Fruit fly (Drosophila melanogaster) whole organism, prepupa: ENCODE measurements around the gene CCHa2.

Source experiments
- CG10631 ChIP-seq: fragments of 200-800 bp; sonication (Bioruptor generic); optimal IDR thresholded peaks from 2 replicates; lab custom pipeline; 2016; ENCODE audit warnings: missing biosample characterization, missing genetic modification characterization
- CG10669 ChIP-seq: fragments of 200-800 bp; sonication (Bioruptor generic); optimal IDR thresholded peaks from 3 replicates; lab custom pipeline; 2018; ENCODE audit warnings: missing biosample characterization, mild to moderate bottlenecking, missing genetic modification characterization, moderate library complexity
- CG11762 ChIP-seq: fragments of 200-800 bp; sonication (Bioruptor generic); optimal IDR thresholded peaks from 3 replicates; lab custom pipeline; 2016; ENCODE audit warnings: missing biosample characterization, missing genetic modification characterization; ENCODE audit not compliant: insufficient read depth
- CG11902 ChIP-seq: fragments of 200-800 bp; sonication (Bioruptor generic); optimal IDR thresholded peaks from 3 replicates; lab custom pipeline; 2016; ENCODE audit warnings: missing biosample characterization, missing genetic modification characterization
- CG15336 ChIP-seq: fragments of 200-800 bp; sonication (Bioruptor generic); IDR thresholded peaks from 2 replicates; pipeline ENCODE4 v1.3.6; 2022; ENCODE audit warnings: missing biosample characterization, missing genetic modification characterization
- CG1621 ChIP-seq: fragments of 200-800 bp; sonication (Bioruptor generic); optimal IDR thresholded peaks from 3 replicates; lab custom pipeline; 2018; ENCODE audit warnings: missing biosample characterization, mild to moderate bottlenecking, missing genetic modification characterization
- CG16779 ChIP-seq: fragments of 200-800 bp; sonication (Bioruptor generic); optimal IDR thresholded peaks from 3 replicates; lab custom pipeline; 2017; ENCODE audit warnings: missing biosample characterization, mild to moderate bottlenecking, missing genetic modification characterization
- CG3032 ChIP-seq: fragments of 200-800 bp; optimal IDR thresholded peaks from 2 replicates; lab custom pipeline; 2019; ENCODE audit warnings: missing biosample characterization, mild to moderate bottlenecking, missing genetic modification characterization, moderate library complexity
- CG31627 ChIP-seq: fragments of 200-800 bp; sonication (Bioruptor generic); optimal IDR thresholded peaks from 3 replicates; lab custom pipeline; 2016; ENCODE audit warnings: missing biosample characterization, missing genetic modification characterization
- CG32006 ChIP-seq: fragments of 200-800 bp; sonication (Bioruptor generic); optimal IDR thresholded peaks from 3 replicates; lab custom pipeline; 2017; ENCODE audit warnings: missing biosample characterization, mild to moderate bottlenecking, missing genetic modification characterization
- CG34406 ChIP-seq: fragments of 200-800 bp; sonication (Bioruptor generic); optimal IDR thresholded peaks from 3 replicates; lab custom pipeline; 2016; ENCODE audit warnings: missing biosample characterization, missing genetic modification characterization
- CG3919 ChIP-seq: fragments of 200-800 bp; sonication (Bioruptor generic); optimal IDR thresholded peaks from 3 replicates; lab custom pipeline; 2016; ENCODE audit warnings: missing biosample characterization, missing genetic modification characterization
- CG6163 ChIP-seq: fragments of 200-800 bp; sonication (Bioruptor generic); IDR thresholded peaks from 3 replicates; pipeline ENCODE4 v1.3.6; 2022; ENCODE audit warnings: missing biosample characterization, missing genetic modification characterization
- CG6808 ChIP-seq: fragments of 200-800 bp; sonication (Bioruptor generic); optimal IDR thresholded peaks from 3 replicates; lab custom pipeline; 2017; ENCODE audit warnings: missing biosample characterization, missing genetic modification characterization, mild to moderate bottlenecking, moderate library complexity, missing genetic modification reagents
- CG7368 ChIP-seq: fragments of 200-800 bp; sonication (Bioruptor generic); optimal IDR thresholded peaks from 3 replicates; lab custom pipeline; 2016; ENCODE audit warnings: missing biosample characterization, missing genetic modification characterization
- CG8119 ChIP-seq: fragments of 200-800 bp; sonication (Bioruptor generic); IDR thresholded peaks from 3 replicates; pipeline ENCODE4 v1.3.6; 2022; ENCODE audit warnings: missing biosample characterization, missing genetic modification characterization
- CG8319 ChIP-seq: fragments of 200-800 bp; sonication (Bioruptor generic); optimal IDR thresholded peaks from 3 replicates; lab custom pipeline; 2016; ENCODE audit warnings: missing biosample characterization, missing genetic modification characterization
- Eip75B ChIP-seq: fragments of 200-800 bp; sonication (Bioruptor generic); optimal IDR thresholded peaks from 3 replicates; lab custom pipeline; 2016; ENCODE audit warnings: missing biosample characterization, missing genetic modification characterization
- Eip78C ChIP-seq: fragments of 200-800 bp; sonication (Bioruptor generic); peaks from one replicate; lab custom pipeline; 2016; ENCODE audit warnings: missing biosample characterization, missing genetic modification characterization
- Eip93F ChIP-seq: fragments of 200-800 bp; sonication (Bioruptor generic); optimal IDR thresholded peaks from 2 replicates; lab custom pipeline; 2016; ENCODE audit warnings: missing biosample characterization, mild to moderate bottlenecking, missing genetic modification characterization
- Gug ChIP-seq: fragments of 200-800 bp; sonication (Bioruptor generic); IDR thresholded peaks from 2 replicates; pipeline ENCODE4 v1.3.6; 2022; ENCODE audit warnings: missing biosample characterization, missing genetic modification characterization
- Hr39 ChIP-seq: fragments of 200-800 bp; sonication (Bioruptor generic); optimal IDR thresholded peaks from 2 replicates; lab custom pipeline; 2016; ENCODE audit warnings: missing biosample characterization, missing genetic modification characterization
- Hr4 ChIP-seq: fragments of 200-800 bp; sonication (Bioruptor generic); optimal IDR thresholded peaks from 3 replicates; lab custom pipeline; 2016; ENCODE audit warnings: missing biosample characterization, missing genetic modification characterization
- Lpt ChIP-seq: fragments of 200-800 bp; sonication (Bioruptor generic); optimal IDR thresholded peaks from 3 replicates; lab custom pipeline; 2016; ENCODE audit warnings: missing biosample characterization, missing genetic modification characterization
- Met ChIP-seq: fragments of 200-800 bp; sonication (Bioruptor generic); optimal IDR thresholded peaks from 3 replicates; lab custom pipeline; 2016; ENCODE audit warnings: missing biosample characterization, missing genetic modification characterization
- OdsH ChIP-seq: fragments of 200-800 bp; sonication (Bioruptor generic); optimal IDR thresholded peaks from 3 replicates; lab custom pipeline; 2016; ENCODE audit warnings: missing biosample characterization, missing genetic modification characterization
- Smox ChIP-seq: fragments of 200-800 bp; sonication (Bioruptor generic); optimal IDR thresholded peaks from 3 replicates; lab custom pipeline; 2016; ENCODE audit warnings: missing biosample characterization, missing genetic modification characterization
- Sox102F ChIP-seq: fragments of 200-800 bp; sonication (Bioruptor generic); optimal IDR thresholded peaks from 2 replicates; lab custom pipeline; 2016; ENCODE audit warnings: missing biosample characterization, mild to moderate bottlenecking, missing genetic modification characterization
- Sox14 ChIP-seq: fragments of 200-800 bp; sonication (Bioruptor generic); optimal IDR thresholded peaks from 3 replicates; lab custom pipeline; 2016; ENCODE audit warnings: missing biosample characterization, missing genetic modification characterization
- Sox15 ChIP-seq: fragments of 200-800 bp; sonication (Bioruptor generic); optimal IDR thresholded peaks from 3 replicates; lab custom pipeline; 2016; ENCODE audit warnings: missing biosample characterization, missing genetic modification characterization
- acj6 ChIP-seq: fragments of 200-800 bp; sonication (Bioruptor generic); optimal IDR thresholded peaks from 3 replicates; lab custom pipeline; 2016; ENCODE audit warnings: missing biosample characterization, missing genetic modification characterization
- cyc ChIP-seq: fragments of 200-800 bp; sonication (Bioruptor generic); optimal IDR thresholded peaks from 3 replicates; lab custom pipeline; 2016; ENCODE audit warnings: missing biosample characterization, missing genetic modification characterization
- dac ChIP-seq: fragments of 200-800 bp; sonication (Bioruptor generic); optimal IDR thresholded peaks from 2 replicates; lab custom pipeline; 2017; ENCODE audit warnings: missing biosample characterization, mild to moderate bottlenecking, missing genetic modification characterization
- dsx ChIP-seq: fragments of 200-800 bp; optimal IDR thresholded peaks from 3 replicates; lab custom pipeline; 2019; ENCODE audit warnings: missing biosample characterization, mild to moderate bottlenecking, missing genetic modification characterization, moderate library complexity; ENCODE audit not compliant: poor library complexity, severe bottlenecking
- eg ChIP-seq: fragments of 200-800 bp; sonication (Bioruptor generic); IDR thresholded peaks from 3 replicates; pipeline ENCODE4 v1.3.6; 2022; ENCODE audit warnings: missing biosample characterization, missing genetic modification characterization
- esn ChIP-seq: fragments of 200-800 bp; sonication (Bioruptor generic); optimal IDR thresholded peaks from 2 replicates; lab custom pipeline; 2016; ENCODE audit warnings: missing biosample characterization, mild to moderate bottlenecking, missing genetic modification characterization, moderate library complexity
- fd59A ChIP-seq: fragments of 200-800 bp; sonication (Bioruptor generic); optimal IDR thresholded peaks from 2 replicates; lab custom pipeline; 2017; ENCODE audit warnings: missing biosample characterization, mild to moderate bottlenecking, missing genetic modification characterization, missing genetic modification reagents
- fd85E ChIP-seq: fragments of 200-800 bp; sonication (Bioruptor generic); optimal IDR thresholded peaks from 3 replicates; lab custom pipeline; 2016; ENCODE audit warnings: missing biosample characterization, missing genetic modification characterization
- lz ChIP-seq: fragments of 200-800 bp; sonication (Bioruptor generic); optimal IDR thresholded peaks from 3 replicates; lab custom pipeline; 2016; ENCODE audit warnings: missing biosample characterization, missing genetic modification characterization
- net ChIP-seq: fragments of 200-800 bp; sonication (Bioruptor generic); optimal IDR thresholded peaks from 3 replicates; lab custom pipeline; 2016; ENCODE audit warnings: missing biosample characterization, missing genetic modification characterization
- pdm3 ChIP-seq: fragments of 200-800 bp; sonication (Bioruptor generic); optimal IDR thresholded peaks from 3 replicates; lab custom pipeline; 2016; ENCODE audit warnings: missing biosample characterization, missing genetic modification characterization
- salr ChIP-seq, 2 experiments: fragments of 200-800 bp; sonication (Bioruptor generic); optimal IDR thresholded peaks; 3 replicates each; lab custom pipeline; 2016 to 2018; ENCODE audit warnings: missing biosample characterization in 2 of 2, missing genetic modification characterization in 2 of 2, mild to moderate bottlenecking in 1 of 2
- ss ChIP-seq, 2 experiments: fragments of 200-800 bp; sonication (Bioruptor generic); optimal IDR thresholded peaks; 2 replicates in 1 of 2; 3 replicates in 1 of 2; lab custom pipeline; 2017 to 2018; ENCODE audit warnings: mild to moderate bottlenecking in 2 of 2, missing biosample characterization in 2 of 2, missing genetic modification characterization in 2 of 2, moderate library complexity in 1 of 2
- topi ChIP-seq: fragments of 200-800 bp; sonication (Bioruptor generic); optimal IDR thresholded peaks from 3 replicates; lab custom pipeline; 2016; ENCODE audit warnings: missing biosample characterization, missing genetic modification characterization
- vri ChIP-seq: fragments of 200-800 bp; sonication (Bioruptor generic); optimal IDR thresholded peaks from 3 replicates; lab custom pipeline; 2016; ENCODE audit warnings: missing biosample characterization, mild to moderate bottlenecking, missing genetic modification characterization

CCHa2 gene

DNA sequence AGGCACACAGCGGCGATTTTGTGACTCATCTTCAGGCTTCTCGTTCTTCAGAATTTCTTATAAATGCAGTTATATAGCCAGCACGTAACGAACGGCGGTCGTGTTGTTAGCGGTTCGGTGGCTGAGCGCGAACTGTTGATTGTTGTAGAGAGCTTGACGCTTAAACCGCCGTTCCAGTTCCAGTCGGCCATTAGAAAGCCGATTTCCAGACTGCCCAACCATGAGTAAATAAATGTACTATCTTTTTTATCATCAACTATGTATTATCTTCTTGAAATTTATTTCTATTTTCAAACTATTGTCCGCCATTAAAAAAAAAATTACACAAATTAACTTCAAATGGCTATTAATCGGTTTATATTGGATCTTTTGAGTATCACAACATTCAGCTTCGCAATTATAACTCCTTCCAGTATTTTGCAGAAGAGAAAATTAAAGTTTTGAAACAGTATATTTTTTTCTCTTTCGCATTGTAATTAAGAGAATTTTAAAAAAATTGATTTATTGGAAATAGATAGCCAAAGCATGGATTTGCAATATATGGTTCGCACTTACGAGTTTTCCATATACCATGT lies 6.8 kb upstream of the CCHa2 start, which contains the start of gene GILT1 (continued):
- no peak for TF ChIP-seq fd85E (GFP tag; lab: Kevin White, UChicago)
- TF ChIP-seq Hr4 (GFP tag; lab: Kevin White, UChicago) = peak; percentile 27
- no peak for TF ChIP-seq CG11902 (GFP tag; lab: Kevin White, UChicago)
- no peak for TF ChIP-seq CG6163 (GFP tag; lab: Robert Waterston, UW)
- no peak for TF ChIP-seq OdsH (GFP tag; lab: Kevin White, UChicago)
- no peak for TF ChIP-seq dsx (GFP tag; lab: Kevin White, UChicago)
- no peak for TF ChIP-seq Gug (GFP tag; lab: Robert Waterston, UW)
- peak; percentile 38; the same call in 2 of the 3 replicates for TF ChIP-seq eg (GFP tag; lab: Robert Waterston, UW)
- peak; percentile 36 for TF ChIP-seq vri (GFP tag; lab: Kevin White, UChicago)
- no peak for TF ChIP-seq ss (GFP tag; optimal IDR thresholded peaks at IDR 0.05; lab: Kevin White, UChicago)
- TF ChIP-seq Hr39 = no peak
- TF ChIP-seq CG3032 (tag; lab: Kevin White, UChicago) = no peak

DNA sequence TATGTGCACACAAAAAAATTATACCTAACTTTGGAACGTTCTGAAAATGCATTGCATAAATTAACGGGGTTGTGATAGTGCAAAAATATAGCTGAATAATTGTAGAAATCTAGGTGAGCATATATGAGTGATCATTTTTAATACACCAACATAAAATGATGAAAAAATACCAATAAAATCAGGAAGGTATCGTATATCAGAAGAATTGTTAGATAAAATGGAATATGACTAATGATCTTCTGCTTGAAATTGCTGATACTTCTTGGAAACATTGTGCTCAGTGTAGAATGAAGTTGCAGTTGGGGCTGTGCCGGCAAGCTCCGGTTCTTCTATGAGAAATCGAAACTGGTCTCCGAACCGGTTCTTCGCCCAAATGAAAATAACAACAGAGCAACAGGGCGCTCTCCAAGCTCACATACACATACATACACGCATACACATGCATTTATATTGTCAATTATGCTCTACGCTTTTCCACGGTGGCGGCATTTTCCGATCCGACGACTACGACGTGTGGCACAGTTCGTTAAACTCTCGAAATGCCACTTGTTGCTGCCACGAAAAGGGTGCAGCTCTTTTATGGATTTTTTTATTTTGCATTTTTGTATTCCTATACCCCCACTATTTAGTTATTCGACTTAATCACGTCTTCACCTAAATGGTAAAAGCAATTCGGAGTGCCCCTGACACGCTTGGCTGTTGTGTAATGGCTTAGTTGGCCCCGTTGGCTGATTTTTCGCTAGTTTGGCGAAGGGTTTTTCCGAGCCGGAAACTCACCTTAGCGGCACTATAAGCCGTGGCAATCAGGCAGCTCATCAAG lies 6.1 kb upstream of the CCHa2 start:
- TF ChIP-seq dac (GFP tag; lab: Kevin White, UChicago) (peak; percentile 82), CG6808 (GFP tag; lab: Kevin White, UChicago) (peak; percentile 93), CG34406 (GFP tag; lab: Kevin White, UChicago) (peak; percentile 96), CG16779 (tag; lab: Kevin White, UChicago) (peak; percentile 90), CG7368 (peak; percentile 91), CG10631 (GFP tag; lab: Kevin White, UChicago) (peak; percentile 95), CG10669 (peak; percentile 94), esn (peak; percentile 97), Lpt (GFP tag; lab: Kevin White, UChicago) (peak; percentile 80), fd85E (GFP tag; lab: Kevin White, UChicago) (peak; percentile 74), dsx (GFP tag; lab: Kevin White, UChicago) (peak; percentile 92), Sox15 (GFP tag; lab: Kevin White, UChicago) (peak; percentile 92), Eip78C (peak; percentile 99), salr (GFP tag; optimal IDR thresholded peaks at IDR 0.05; lab: Kevin White, UChicago) (peak; percentile 85 to 95), fd59A (peak; percentile 91), lz (GFP tag; lab: Kevin White, UChicago) (peak; percentile 96), Gug (GFP tag; lab: Robert Waterston, UW) (peak; percentile 81), CG15336 (GFP tag; lab: Robert Waterston, UW) (peak; percentile 93), CG11902 (GFP tag; lab: Kevin White, UChicago) (peak; percentile 81), pdm3 (GFP tag; lab: Kevin White, UChicago) (peak; percentile 97), cyc (GFP tag; lab: Kevin White, UChicago) (peak; percentile 89), Met (GFP tag; lab: Kevin White, UChicago) (peak; percentile 95), CG8319 (peak; percentile 88), CG6163 (GFP tag; lab: Robert Waterston, UW) (peak; percentile 88), ss (GFP tag; optimal IDR thresholded peaks at IDR 0.05; lab: Kevin White, UChicago) (peak; percentile 91 to 93), Eip93F (peak; percentile 51), Eip75B (GFP tag; lab: Kevin White, UChicago) (peak; percentile 97), acj6 (GFP tag; lab: Kevin White, UChicago) (peak; percentile 95), eg (GFP tag; lab: Robert Waterston, UW) (peak; percentile 85; the same call in 2 of the 3 replicates), CG3032 (tag; lab: Kevin White, UChicago) (peak; percentile 96), CG11762 (peak; percentile 83), CG31627 (GFP tag; lab: Kevin White, UChicago) (peak; percentile 93), CG1621 (tag; lab: Kevin White, UChicago) (peak; percentile 91), CG32006 (GFP tag; lab: Kevin White, UChicago) (peak; percentile 97), Sox14 (GFP tag; lab: Kevin White, UChicago) (peak; percentile 96), Smox (GFP tag; lab: Kevin White, UChicago) (peak; percentile 94), CG8119 (GFP tag; lab: Robert Waterston, UW) (peak; percentile 94), topi (GFP tag; lab: Kevin White, UChicago) (peak; percentile 93), OdsH (GFP tag; lab: Kevin White, UChicago) (peak; percentile 96), CG3919 (GFP tag; lab: Kevin White, UChicago) (peak; percentile 91), Sox102F (GFP tag; lab: Kevin White, UChicago) (peak; percentile 95), net (GFP tag; lab: Kevin White, UChicago) (peak; percentile 96)
